Fruit fly (Drosophila melanogaster): Measurements from ENCODE around the gene Arfrp1.

The Arfrp1 gene

dm6 chrX:9106775-9107283, at the start of gene Arfrp1:
Gene Arfrp1, plus strand, starts transcription at chrX:9107069.
- TF ChIP-seq noc (tag; optimal IDR thresholded peaks at IDR 0.05) = no peak

dm6 chrX:9060078-9060477, 46.8 kb upstream of the Arfrp1 start:
- peak; percentile 79 for TF ChIP-seq noc (tag; optimal IDR thresholded peaks at IDR 0.05)

dm6 chrX:9061299-9061698, 45.6 kb upstream of the Arfrp1 start:
- TF ChIP-seq noc (tag; optimal IDR thresholded peaks at IDR 0.05) = no peak

dm6 chrX:9062665-9063064, 44.2 kb upstream of the Arfrp1 start:
- TF ChIP-seq noc (tag; optimal IDR thresholded peaks at IDR 0.05) = peak; percentile 24

dm6 chrX:9063425-9063824, 43.4 kb upstream of the Arfrp1 start:
- TF ChIP-seq noc (tag; optimal IDR thresholded peaks at IDR 0.05) = no peak

dm6 chrX:9064029-9064428, 42.8 kb upstream of the Arfrp1 start:
- TF ChIP-seq noc (tag; optimal IDR thresholded peaks at IDR 0.05) = no peak

dm6 chrX:9066802-9067489, 39.9 kb upstream of the Arfrp1 start:
- TF ChIP-seq noc (tag; optimal IDR thresholded peaks at IDR 0.05) = peak; percentile 33

dm6 chrX:9067754-9068477, 39.0 kb upstream of the Arfrp1 start, which contains the start of gene CG15365:
Gene CG15365, minus strand, starts transcription at chrX:9067983.
- TF ChIP-seq noc (tag; optimal IDR thresholded peaks at IDR 0.05) = no peak

dm6 chrX:9068822-9069221, 38.0 kb upstream of the Arfrp1 start:
- no peak for TF ChIP-seq noc (tag; optimal IDR thresholded peaks at IDR 0.05)

- TF ChIP-seq noc (tag; optimal IDR thresholded peaks at IDR 0.05) = no peak
Observed at dm6 chrX:9071308-9071707, 35.6 kb upstream of the Arfrp1 start, which contains the start of gene CG10970. Gene CG10970, minus strand, starts transcription at chrX:9071408.

dm6 chrX:9074040-9074439, 32.8 kb upstream of the Arfrp1 start:
- peak; percentile 28 for TF ChIP-seq noc (tag; optimal IDR thresholded peaks at IDR 0.05)

- TF ChIP-seq noc (tag; optimal IDR thresholded peaks at IDR 0.05) = no peak
Observed at dm6 chrX:9075641-9076324, 31.1 kb upstream of the Arfrp1 start.

dm6 chrX:9077558-9077957, 29.3 kb upstream of the Arfrp1 start:
- no peak for TF ChIP-seq noc (tag; optimal IDR thresholded peaks at IDR 0.05)

dm6 chrX:9078263-9078662, 28.6 kb upstream of the Arfrp1 start, which contains the start of gene CG44325:
Gene CG44325, minus strand, starts transcription at chrX:9078499.
- no peak for TF ChIP-seq noc (tag; optimal IDR thresholded peaks at IDR 0.05)

- peak; percentile 66 for TF ChIP-seq noc (tag; optimal IDR thresholded peaks at IDR 0.05)
Observed at dm6 chrX:9080962-9081361, 25.9 kb upstream of the Arfrp1 start, which contains the start of the genes CG7246 and HP1b. Gene CG7246, minus strand, starts transcription at chrX:9081057. Gene HP1b, plus strand, starts transcription at chrX:9081063.

- peak; percentile 32 for TF ChIP-seq noc (tag; optimal IDR thresholded peaks at IDR 0.05)
Observed at dm6 chrX:9082600-9082999, 24.3 kb upstream of the Arfrp1 start, which contains the start of gene APC4. Gene APC4, plus strand, starts transcription at chrX:9082931.
